Worm (Caenorhabditis elegans): ENCODE measurements around the gene dex-1.
A peak's percentile ranks its signal among the peaks of the same experiment; 100 is the strongest.

Gene dex-1

DNA sequence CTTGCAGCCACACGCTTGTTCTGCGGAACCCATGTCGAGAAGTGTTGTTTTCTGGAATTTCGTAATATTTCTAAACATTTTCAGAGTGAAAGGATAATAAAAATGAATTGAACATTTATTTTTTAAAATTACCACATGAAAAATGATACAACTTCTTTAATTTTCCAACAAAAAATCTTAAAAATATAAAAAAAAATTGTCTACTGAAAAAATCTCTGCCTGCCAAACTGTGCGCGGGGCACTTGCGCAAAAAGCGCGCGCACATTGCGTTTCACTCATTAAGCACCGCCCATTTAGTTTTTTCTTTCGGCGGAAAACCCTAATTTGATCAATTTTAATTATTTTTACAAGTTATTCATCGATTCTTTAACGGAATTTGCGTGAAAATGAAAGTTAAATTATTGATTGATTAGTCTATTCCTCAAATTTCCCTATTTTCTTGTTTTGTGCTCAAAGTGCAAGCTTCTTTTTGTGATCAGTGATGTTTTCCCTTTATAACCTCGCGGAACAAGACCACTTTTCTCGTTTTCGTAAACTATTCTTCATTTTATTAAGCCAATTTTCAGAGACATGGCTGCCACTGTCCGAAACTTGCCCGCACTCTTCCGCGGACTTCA lies 29.1 kb downstream of the dex-1 start, which contains the start of the genes nmad-1 and hach-1 (continued):
- TF ChIP-seq zim-3 (tag; optimal IDR thresholded peaks at IDR 0.05): no peak
- no peak for TF ChIP-seq Y53F4B.3 (GFP tag; IDR thresholded peaks at IDR 0.05)
- peak; percentile 9 for TF ChIP-seq ztf-26 (tag; optimal IDR thresholded peaks at IDR 0.05)
- no peak for TF ChIP-seq dpff-1 (tag; optimal IDR thresholded peaks at IDR 0.05)
- no peak for TF ChIP-seq lsy-27 (tag; optimal IDR thresholded peaks at IDR 0.05; ENCODE audit: borderline replicate concordance, insufficient read depth)
- TF ChIP-seq mcd-1 (GFP tag; IDR thresholded peaks at IDR 0.05): peak; percentile 74
- TF ChIP-seq attf-6 (GFP tag; IDR thresholded peaks at IDR 0.05): no peak
- TF ChIP-seq F33H1.4 (GFP tag; IDR thresholded peaks at IDR 0.05): peak; percentile 62
- TF ChIP-seq F52B5.7 (tag; optimal IDR thresholded peaks at IDR 0.05): peak; percentile 19
- TF ChIP-seq chd-7 (tag; optimal IDR thresholded peaks at IDR 0.05): no peak
- TF ChIP-seq ztf-22 (GFP tag; optimal IDR thresholded peaks at IDR 0.05): no peak
- TF ChIP-seq ceh-91 (GFP tag; IDR thresholded peaks at IDR 0.05): no peak
- peak; percentile 93 for TF ChIP-seq snpc-1.3 (tag; optimal IDR thresholded peaks at IDR 0.05; ENCODE audit: insufficient read depth)
- no peak for TF ChIP-seq F57A8.1 (GFP tag; optimal IDR thresholded peaks at IDR 0.05)
- TF ChIP-seq repo-1 (tag; optimal IDR thresholded peaks at IDR 0.05): no peak
- TF ChIP-seq B0336.3 (GFP tag; IDR thresholded peaks at IDR 0.05): peak; percentile 67
- no peak for TF ChIP-seq F57C9.4 (tag; optimal IDR thresholded peaks at IDR 0.05)
- TF ChIP-seq mes-4 (tag; optimal IDR thresholded peaks at IDR 0.05): no peak
- TF ChIP-seq ZK185.1 (tag; optimal IDR thresholded peaks at IDR 0.05; ENCODE audit: poor library complexity, severe bottlenecking): peak; percentile 87
- TF ChIP-seq madf-3 (GFP tag; IDR thresholded peaks at IDR 0.05): no peak
- peak; percentile 57; the same call in 1 of the 2 replicates for TF ChIP-seq egl-44 (GFP tag; IDR thresholded peaks at IDR 0.05)
- peak; percentile 58 for TF ChIP-seq tbp1 (GFP tag; optimal IDR thresholded peaks at IDR 0.05)
- TF ChIP-seq mel-28 (tag; optimal IDR thresholded peaks at IDR 0.05; ENCODE audit: borderline replicate concordance): no peak
- TF ChIP-seq F23B12.7 (tag; optimal IDR thresholded peaks at IDR 0.05; ENCODE audit: insufficient read depth): peak; percentile 72
- no peak for TF ChIP-seq ceh-40 (GFP tag; IDR thresholded peaks at IDR 0.05)
- no peak for TF ChIP-seq B0035.1 (tag; optimal IDR thresholded peaks at IDR 0.05)
- no peak for TF ChIP-seq somi-1 (GFP tag; optimal IDR thresholded peaks at IDR 0.05)
- TF ChIP-seq D2030.7 (GFP tag; IDR thresholded peaks at IDR 0.05): peak; percentile 64; the same call in 1 of the 2 replicates
- no peak for TF ChIP-seq C17E4.6 (GFP tag; IDR thresholded peaks at IDR 0.05)
- TF ChIP-seq K12H6.12 (tag; optimal IDR thresholded peaks at IDR 0.05): no peak
- peak; percentile 77 for TF ChIP-seq lin-40 (tag; optimal IDR thresholded peaks at IDR 0.05)
- no peak for TF ChIP-seq F55B11.4 (tag; optimal IDR thresholded peaks at IDR 0.05; ENCODE audit: borderline replicate concordance, insufficient read depth)
- TF ChIP-seq bed-1 (GFP tag; IDR thresholded peaks at IDR 0.05): no peak
- TF ChIP-seq F10E7.11 (tag; optimal IDR thresholded peaks at IDR 0.05): peak; percentile 19
- TF ChIP-seq F37B4.10 (GFP tag; IDR thresholded peaks at IDR 0.05): no peak
- 0 out of 2 replicates have a peak, but pooled peaks have one; percentile 10 for TF ChIP-seq zfh-2 (GFP tag; conservative IDR thresholded peaks at IDR 0.05)
- peak; percentile 37; the same call in 1 of the 2 replicates for TF ChIP-seq lir-1 (GFP tag; conservative IDR thresholded peaks at IDR 0.05)
- no peak for TF ChIP-seq pha-4 (tag; optimal IDR thresholded peaks at IDR 0.05)
- 0 out of 2 replicates have a peak, but pooled peaks have one; percentile 41 for TF ChIP-seq lin-26 (GFP tag; IDR thresholded peaks at IDR 0.05)
- no peak for TF ChIP-seq B0019.2 (GFP tag; conservative IDR thresholded peaks at IDR 0.05)
- TF ChIP-seq rec-8 (tag; optimal IDR thresholded peaks at IDR 0.05): peak; percentile 28 to 45
- peak; percentile 63; the same call in 1 of the 2 replicates for TF ChIP-seq ceh-100 (GFP tag; IDR thresholded peaks at IDR 0.05)
- TF ChIP-seq ceh-79 (tag; optimal IDR thresholded peaks at IDR 0.05): no peak
- peak; percentile 37; the same call in 1 of the 2 replicates for TF ChIP-seq madf-8 (GFP tag; conservative IDR thresholded peaks at IDR 0.05)
- 0 out of 2 replicates have a peak, but pooled peaks have one; percentile 12 for TF ChIP-seq ztf-25 (GFP tag; IDR thresholded peaks at IDR 0.05)
- TF ChIP-seq ccch-3 (GFP tag; optimal IDR thresholded peaks at IDR 0.05): no peak
- TF ChIP-seq nfyb-1 (GFP tag; IDR thresholded peaks at IDR 0.05): peak; percentile 77; the same call in 1 of the 2 replicates

Data from whole organism, young adult.